Worm (Caenorhabditis elegans) whole organism, late embryonic: ENCODE data around the gene cnc-3.
"Not testable (repeated sequence)": the region's sequence is repeated elsewhere in the genome, so short reads cannot be mapped to it uniquely, and the experiment has no call there.

Experiments
- ahr-1 ChIP-seq: sonication (generic microtip); optimal IDR thresholded peaks from 2 replicates; lab custom pipeline; 2016; ENCODE audit warnings: missing genetic modification characterization, missing compliant biosample characterization
- ama-1 ChIP-seq: fragments of 150-350 bp; optimal IDR thresholded peaks from 2 replicates; lab custom pipeline; 2014
- ceh-14 ChIP-seq: sonication (generic microtip); optimal IDR thresholded peaks from 2 replicates; lab custom pipeline; 2016; ENCODE audit warnings: missing genotype, missing genetic modification characterization, missing compliant biosample characterization
- ceh-30 ChIP-seq: fragments of 150-350 bp; optimal IDR thresholded peaks from 2 replicates; lab custom pipeline; 2014; ENCODE audit warnings: missing biosample characterization, missing genetic modification characterization
- ceh-6 ChIP-seq: fragments of 200-800 bp; sonication (Bioruptor generic); optimal IDR thresholded peaks from 2 replicates; lab custom pipeline; 2018; ENCODE audit warnings: mild to moderate bottlenecking, missing genetic modification characterization, missing compliant biosample characterization
- che-1 ChIP-seq: sonication (generic microtip); optimal IDR thresholded peaks from 2 replicates; lab custom pipeline; 2016; ENCODE audit warnings: mild to moderate bottlenecking, missing genetic modification characterization, missing compliant biosample characterization
- fax-1 ChIP-seq: sonication (generic microtip); optimal IDR thresholded peaks from 2 replicates; lab custom pipeline; 2016; ENCODE audit warnings: missing genotype, missing genetic modification characterization, missing compliant biosample characterization
- hlh-30 ChIP-seq: sonication (generic microtip); optimal IDR thresholded peaks from 2 replicates; lab custom pipeline; 2017; ENCODE audit warnings: antibody characterized with exemption, missing genetic modification characterization, missing compliant biosample characterization; ENCODE audit not compliant: insufficient read depth
- odd-2 ChIP-seq: sonication (generic microtip); optimal IDR thresholded peaks from 2 replicates; lab custom pipeline; 2017; ENCODE audit warnings: antibody characterized with exemption, mild to moderate bottlenecking, missing genetic modification characterization, missing compliant biosample characterization
- pha-4 ChIP-seq: fragments of 150-350 bp; optimal IDR thresholded peaks from 2 replicates; lab custom pipeline; 2018; ENCODE audit warnings: missing biosample characterization, missing genetic modification reagents, missing genetic modification characterization
- rnt-1 ChIP-seq: sonication (generic microtip); optimal IDR thresholded peaks from 2 replicates; lab custom pipeline; 2016; ENCODE audit warnings: missing genetic modification characterization, missing compliant biosample characterization

DNA sequence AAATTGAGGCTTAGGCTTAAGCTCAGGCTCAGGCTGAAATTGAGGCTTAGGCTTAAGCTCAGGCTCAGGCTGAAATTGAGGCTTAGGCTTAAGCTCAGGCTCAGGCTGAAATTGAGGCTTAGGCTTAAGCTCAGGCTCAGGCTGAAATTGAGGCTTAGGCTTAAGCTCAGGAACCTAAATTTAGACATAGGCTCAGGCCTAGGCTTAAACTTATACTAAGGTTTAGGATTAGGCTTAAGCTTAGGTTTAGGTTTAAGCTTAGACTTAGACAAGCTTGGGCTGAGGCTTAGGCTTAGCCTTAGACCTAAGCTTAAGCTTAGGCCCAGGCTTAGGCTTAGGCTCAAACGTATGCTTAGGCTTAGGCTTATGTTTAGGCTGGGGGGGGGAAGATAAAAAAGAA lies 43.1 kb downstream of the cnc-3 start:
- not testable (repeated sequence) for TF ChIP-seq odd-2; che-1 (tag; lab: Kevin White, UChicago); ahr-1 (tag; lab: Kevin White, UChicago); ama-1; pha-4 (tag; lab: Kevin White, UChicago); ceh-30; ceh-6 (GFP tag; lab: Kevin White, UChicago); hlh-30 (tag; lab: Kevin White, UChicago); ceh-14 (tag; lab: Kevin White, UChicago); rnt-1 (tag; lab: Kevin White, UChicago); fax-1 (tag; lab: Kevin White, UChicago)
